Fruit fly (Drosophila melanogaster): ENCODE data around the gene CG32071.
A peak's percentile ranks its signal among the peaks of the same experiment; 100 is the strongest.

The CG32071 gene

dm6 chr3L:11118627-11119395, 15.1 kb upstream of the CG32071 start:
- TF ChIP-seq CG32532 (GFP tag; IDR thresholded peaks at IDR 0.05) (peak; percentile 38; the same call in 1 of the 2 replicates), danr (GFP tag; IDR thresholded peaks at IDR 0.05) (peak; percentile 20; the same call in 1 of the 2 replicates), Fer2 (tag; optimal IDR thresholded peaks at IDR 0.05) (peak; percentile 51), br (optimal IDR thresholded peaks at IDR 0.05) (no peak), grau (tag; optimal IDR thresholded peaks at IDR 0.05) (peak; percentile 38), Taf1 (GFP tag; IDR thresholded peaks at IDR 0.05) (no peak), CG2199 (GFP tag; IDR thresholded peaks at IDR 0.05) (0 out of 3 replicates have a peak, but pooled peaks have one; percentile 71), CG17912 (GFP tag; optimal IDR thresholded peaks at IDR 0.05) (peak; percentile 92), CG7786 (GFP tag; optimal IDR thresholded peaks at IDR 0.05) (peak; percentile 59), CG3163 (GFP tag; optimal IDR thresholded peaks at IDR 0.05) (peak; percentile 72), emc (GFP tag; optimal IDR thresholded peaks at IDR 0.05) (no peak), CG13424 (tag; optimal IDR thresholded peaks at IDR 0.05) (peak; percentile 72), dan (GFP tag; IDR thresholded peaks at IDR 0.05) (no peak), CG4282 (GFP tag; optimal IDR thresholded peaks at IDR 0.05) (peak; percentile 24), Vsx1 (GFP tag; optimal IDR thresholded peaks at IDR 0.05) (peak; percentile 71), Bgb (GFP tag; IDR thresholded peaks at IDR 0.05; ENCODE audit: partially characterized antibody) (no peak), seq (GFP tag; IDR thresholded peaks at IDR 0.05) (peak; percentile 80), CG13287 (GFP tag; IDR thresholded peaks at IDR 0.05; ENCODE audit: partially characterized antibody) (peak; percentile 53; the same call in 1 of the 2 replicates), sqz (GFP tag; optimal IDR thresholded peaks at IDR 0.05) (peak; percentile 82), CG1024 (GFP tag; IDR thresholded peaks at IDR 0.05) (peak; percentile 68; the same call in 1 of the 2 replicates), sd (tag; optimal IDR thresholded peaks at IDR 0.05) (peak; percentile 93), CG2129 (GFP tag; IDR thresholded peaks at IDR 0.05; ENCODE audit: partially characterized antibody) (no peak), Bteb2 (GFP tag; optimal IDR thresholded peaks at IDR 0.05) (peak; percentile 41), Max (GFP tag; optimal IDR thresholded peaks at IDR 0.05) (peak; percentile 49), CG15269 (tag; optimal IDR thresholded peaks at IDR 0.05) (peak; percentile 62), CG14441 (GFP tag; IDR thresholded peaks at IDR 0.05) (peak; percentile 53; the same call in 1 of the 2 replicates), pita (GFP tag; optimal IDR thresholded peaks at IDR 0.05) (no peak), CG12104 (GFP tag; optimal IDR thresholded peaks at IDR 0.05) (peak; percentile 47), pfk (GFP tag; optimal IDR thresholded peaks at IDR 0.05) (peak; percentile 82), CG11398 (GFP tag; optimal IDR thresholded peaks at IDR 0.05) (peak; percentile 68), CG15479 (GFP tag; optimal IDR thresholded peaks at IDR 0.05) (peak; percentile 86), CG15011 (GFP tag; optimal IDR thresholded peaks at IDR 0.05) (peak; percentile 75), tap (tag; optimal IDR thresholded peaks at IDR 0.05) (peak; percentile 66), HLH4C (GFP tag; IDR thresholded peaks at IDR 0.05; ENCODE audit: partially characterized antibody) (no peak), CG7372 (GFP tag; IDR thresholded peaks at IDR 0.05) (no peak), CG6272 (GFP tag; IDR thresholded peaks at IDR 0.05) (no peak), Elba2 (GFP tag; optimal IDR thresholded peaks at IDR 0.05) (no peak), fd102C (GFP tag; optimal IDR thresholded peaks at IDR 0.05) (peak; percentile 88), TFAM (GFP tag; optimal IDR thresholded peaks at IDR 0.05) (no peak), slou (GFP tag; optimal IDR thresholded peaks at IDR 0.05) (peak; percentile 22), CG12769 (tag; optimal IDR thresholded peaks at IDR 0.05) (peak; percentile 91), croc (GFP tag; conservative IDR thresholded peaks at IDR 0.05) (no peak), Mad (GFP tag; optimal IDR thresholded peaks at IDR 0.05) (peak; percentile 7), onecut (GFP tag; IDR thresholded peaks at IDR 0.05) (peak; percentile 84), CG33213 (GFP tag; optimal IDR thresholded peaks at IDR 0.05) (peak; percentile 70), bigmax (GFP tag; optimal IDR thresholded peaks at IDR 0.05) (peak; percentile 58), grn (GFP tag; optimal IDR thresholded peaks at IDR 0.05) (peak; percentile 73), CG10543 (GFP tag; optimal IDR thresholded peaks at IDR 0.05) (peak; percentile 98), trem (tag; optimal IDR thresholded peaks at IDR 0.05) (no peak)

Measured in whole organism, embryonic.